Worm (Caenorhabditis elegans) whole organism, mixed stage, embryonic: ENCODE measurements around the gene cat-4.

ENCODE experiments used
- M03D4.4 ChIP-seq: sonication (generic microtip); optimal IDR thresholded peaks from 2 replicates; lab custom pipeline; 2017; ENCODE audit warnings: mild to moderate bottlenecking, missing genetic modification characterization, missing compliant biosample characterization
- elt-1 ChIP-seq: sonication (generic microtip); optimal IDR thresholded peaks from 2 replicates; lab custom pipeline; 2017; ENCODE audit warnings: missing genetic modification characterization, mild to moderate bottlenecking, missing compliant biosample characterization, antibody characterized with exemption, moderate library complexity, borderline replicate concordance; ENCODE audit not compliant: insufficient read depth
- lsy-2 ChIP-seq: fragments of 150-350 bp; optimal IDR thresholded peaks from 2 replicates; lab custom pipeline; 2014; ENCODE audit warnings: missing biosample characterization, missing genetic modification characterization
- nhr-237 ChIP-seq: fragments of 150-350 bp; optimal IDR thresholded peaks from 2 replicates; lab custom pipeline; 2014; ENCODE audit warnings: missing biosample characterization, missing genetic modification characterization
- nhr-28 ChIP-seq: fragments of 150-350 bp; optimal IDR thresholded peaks from 2 replicates; lab custom pipeline; 2014; ENCODE audit warnings: missing biosample characterization, missing genetic modification characterization
- pha-4 ChIP-seq: fragments of 150-350 bp; optimal IDR thresholded peaks from 2 replicates; lab custom pipeline; 2018; ENCODE audit warnings: missing biosample characterization, missing genetic modification reagents, missing genetic modification characterization
- tbx-8 ChIP-seq: fragments of 200-800 bp; sonication (Bioruptor generic); optimal IDR thresholded peaks from 2 replicates; lab custom pipeline; 2018; ENCODE audit warnings: mild to moderate bottlenecking, missing genetic modification characterization, moderate library complexity, missing compliant biosample characterization
- ztf-11 ChIP-seq: fragments of 150-350 bp; optimal IDR thresholded peaks from 2 replicates; lab custom pipeline; 2014; ENCODE audit warnings: missing biosample characterization, missing genetic modification characterization

DNA sequence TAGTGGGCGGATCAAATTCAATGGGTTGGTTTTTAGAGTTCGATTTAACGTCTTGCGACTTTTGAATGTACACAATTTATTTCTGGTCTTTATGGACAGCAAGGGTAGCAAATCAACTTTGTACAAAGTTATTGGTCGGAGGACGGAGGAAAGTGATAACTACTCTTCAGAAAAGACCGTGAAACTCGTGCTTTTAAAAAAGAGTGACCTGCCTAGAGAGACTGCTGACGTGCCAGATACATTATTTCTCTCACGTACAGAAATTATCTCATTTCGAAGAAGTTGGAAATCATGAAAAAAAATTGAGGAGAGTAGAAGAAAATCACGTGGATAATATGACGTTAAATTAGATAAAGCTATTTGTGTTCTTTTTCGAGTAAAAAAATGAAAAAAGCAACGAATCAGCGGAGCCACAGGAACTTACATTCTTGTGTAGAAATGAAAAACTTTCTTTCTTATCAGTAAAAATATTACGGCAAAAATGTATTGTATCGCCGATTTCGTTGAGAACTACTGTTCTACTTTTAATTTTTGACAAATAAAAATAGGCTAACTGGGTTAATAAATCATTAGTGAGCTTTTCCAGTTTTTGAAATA lies 28.5 kb upstream of the cat-4 start, which contains the start of gene ppm-1.A:
- no peak for TF ChIP-seq M03D4.4 (tag; lab: Kevin White, UChicago)
- TF ChIP-seq nhr-237 (tag; lab: Kevin White, UChicago), result no peak
- TF ChIP-seq pha-4 (tag; lab: Kevin White, UChicago), result no peak
- no peak for TF ChIP-seq elt-1 (tag; lab: Kevin White, UChicago)
- TF ChIP-seq nhr-28 (tag; lab: Kevin White, UChicago), result no peak
- TF ChIP-seq tbx-8 (GFP tag; lab: Kevin White, UChicago), result no peak
- no peak for TF ChIP-seq ztf-11 (tag; lab: Kevin White, UChicago)
- TF ChIP-seq lsy-2 (tag; lab: Kevin White, UChicago), result no peak
